Fruit fly (Drosophila melanogaster): ENCODE results near the gene Myb.

Myb gene

DNA sequence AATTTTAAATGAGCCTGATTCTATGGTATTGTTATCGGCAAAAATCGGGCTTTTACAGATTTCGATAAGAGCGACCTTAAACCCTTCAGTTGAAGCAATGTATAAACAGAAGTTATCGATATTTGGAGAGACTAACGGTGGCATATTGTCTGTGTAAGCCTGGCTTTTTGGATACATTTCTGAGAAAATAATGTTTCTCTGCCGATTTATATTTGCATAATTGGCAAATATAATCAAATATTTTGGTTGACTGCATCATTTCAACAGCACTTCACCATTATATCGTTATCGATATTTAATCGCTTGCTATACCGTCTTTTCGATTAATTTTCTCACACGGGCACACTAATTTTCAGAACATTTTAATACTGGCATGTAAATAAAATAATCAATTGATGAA lies 12.2 kb upstream of the Myb start, which contains the start of gene CG16952 (continued):
- no peak for TF ChIP-seq nau (GFP tag; optimal IDR thresholded peaks at IDR 0.05)
- TF ChIP-seq oc (tag; optimal IDR thresholded peaks at IDR 0.05), result no peak
- TF ChIP-seq Dip3 (GFP tag; optimal IDR thresholded peaks at IDR 0.05), result no peak
- TF ChIP-seq CG4820 (GFP tag; optimal IDR thresholded peaks at IDR 0.05), result no peak
- no peak for TF ChIP-seq CkIIα-i1 (GFP tag; IDR thresholded peaks at IDR 0.05)
- TF ChIP-seq Bteb2 (GFP tag; optimal IDR thresholded peaks at IDR 0.05), result no peak
- no peak for TF ChIP-seq CG7987 (GFP tag; optimal IDR thresholded peaks at IDR 0.05)
- TF ChIP-seq ap (GFP tag; IDR thresholded peaks at IDR 0.05), result no peak
- no peak for TF ChIP-seq CG18599 (GFP tag; optimal IDR thresholded peaks at IDR 0.05)
- TF ChIP-seq Kr (GFP tag; optimal IDR thresholded peaks at IDR 0.05), result no peak
- no peak for TF ChIP-seq repo (GFP tag; optimal IDR thresholded peaks at IDR 0.05)
- TF ChIP-seq B-H1 (GFP tag; IDR thresholded peaks at IDR 0.05), result no peak
- TF ChIP-seq her (GFP tag; optimal IDR thresholded peaks at IDR 0.05), result no peak
- TF ChIP-seq sens (GFP tag), result peak; percentile 64
- no peak for TF ChIP-seq CG13123 (GFP tag; optimal IDR thresholded peaks at IDR 0.05)
- TF ChIP-seq Lim3 (GFP tag; IDR thresholded peaks at IDR 0.05), result no peak
- TF ChIP-seq CG11696 (GFP tag; IDR thresholded peaks at IDR 0.05), result no peak
- no peak for TF ChIP-seq unpg (GFP tag; optimal IDR thresholded peaks at IDR 0.05)
- peak; percentile 55 for TF ChIP-seq CG10462 (GFP tag; optimal IDR thresholded peaks at IDR 0.05)
- no peak for TF ChIP-seq CG2678 (tag; optimal IDR thresholded peaks at IDR 0.05)
- peak; percentile 11 for TF ChIP-seq CG13775 (GFP tag; optimal IDR thresholded peaks at IDR 0.05)
- peak; percentile 4 for TF ChIP-seq CG17829 (tag; optimal IDR thresholded peaks at IDR 0.05)
- peak; percentile 76 for TF ChIP-seq stwl (tag; optimal IDR thresholded peaks at IDR 0.05)
- TF ChIP-seq CG14667 (GFP tag; IDR thresholded peaks at IDR 0.05), result no peak
- TF ChIP-seq jumu (GFP tag; optimal IDR thresholded peaks at IDR 0.05), result no peak
- TF ChIP-seq Antp (GFP tag; optimal IDR thresholded peaks at IDR 0.05), result no peak
- no peak for TF ChIP-seq Meics (GFP tag; optimal IDR thresholded peaks at IDR 0.05)
- TF ChIP-seq lov (optimal IDR thresholded peaks at IDR 0.05), result no peak
- no peak for TF ChIP-seq lov (GFP tag; IDR thresholded peaks at IDR 0.05)
- no peak for TF ChIP-seq sens-2 (GFP tag; IDR thresholded peaks at IDR 0.05)
- no peak for TF ChIP-seq CG34422 (GFP tag; IDR thresholded peaks at IDR 0.05)
- TF ChIP-seq dimm (GFP tag; IDR thresholded peaks at IDR 0.05), result no peak
- 0 out of 2 replicates have a peak, but pooled peaks have one; percentile 17 for TF ChIP-seq Rfx (GFP tag; IDR thresholded peaks at IDR 0.05)
- no peak for TF ChIP-seq CG31441 (GFP tag; IDR thresholded peaks at IDR 0.05)
- TF ChIP-seq grau (tag; optimal IDR thresholded peaks at IDR 0.05), result no peak
- TF ChIP-seq Neu2 (GFP tag; optimal IDR thresholded peaks at IDR 0.05; ENCODE audit: borderline replicate concordance), result no peak
- no peak for TF ChIP-seq dm (GFP tag; optimal IDR thresholded peaks at IDR 0.05)
- TF ChIP-seq bigmax (GFP tag; optimal IDR thresholded peaks at IDR 0.05), result no peak
- TF ChIP-seq zfh1 (GFP tag; IDR thresholded peaks at IDR 0.05), result no peak
- TF ChIP-seq btn (GFP tag; optimal IDR thresholded peaks at IDR 0.05), result no peak
- no peak for TF ChIP-seq CG11398 (GFP tag; optimal IDR thresholded peaks at IDR 0.05)
- no peak for TF ChIP-seq E2f1 (GFP tag; IDR thresholded peaks at IDR 0.05)
- no peak for TF ChIP-seq CG18764 (GFP tag; optimal IDR thresholded peaks at IDR 0.05)
- no peak for TF ChIP-seq CG6175 (GFP tag; IDR thresholded peaks at IDR 0.05)
- no peak for TF ChIP-seq CG18262 (tag; optimal IDR thresholded peaks at IDR 0.05)
- no peak for TF ChIP-seq slp2 (GFP tag; optimal IDR thresholded peaks at IDR 0.05)
- no peak for TF ChIP-seq kni (GFP tag; optimal IDR thresholded peaks at IDR 0.05)
- TF ChIP-seq CG7357 (GFP tag; IDR thresholded peaks at IDR 0.05), result peak; percentile 64
- TF ChIP-seq seq (GFP tag; IDR thresholded peaks at IDR 0.05), result no peak
- TF ChIP-seq CG8290 (GFP tag; optimal IDR thresholded peaks at IDR 0.05), result peak; percentile 49
- no peak for TF ChIP-seq CG8290 (tag; optimal IDR thresholded peaks at IDR 0.05)
- no peak for TF ChIP-seq fd96Cb (tag; optimal IDR thresholded peaks at IDR 0.05)
- no peak for TF ChIP-seq Fer3 (tag; optimal IDR thresholded peaks at IDR 0.05)
- TF ChIP-seq dmrt11E (tag; optimal IDR thresholded peaks at IDR 0.05), result no peak
